Fruit fly (Drosophila melanogaster): ENCODE data around the gene CG15747.

Gene CG15747

dm6 chrX:13337454-13337853 lies 664 bp upstream of the CG15747 start, which contains the start of gene RpS15Aa (continued):
- 0 out of 2 replicates have a peak, but pooled peaks have one; percentile 21 for TF ChIP-seq CG4404 (GFP tag; IDR thresholded peaks at IDR 0.05)
- TF ChIP-seq CG12299 (tag; optimal IDR thresholded peaks at IDR 0.05) = peak; percentile 42
- peak; percentile 59 for TF ChIP-seq CG17359 (tag; optimal IDR thresholded peaks at IDR 0.05)
- peak; percentile 84 for TF ChIP-seq ase (GFP tag; IDR thresholded peaks at IDR 0.05)
- peak; percentile 58; the same call in 1 of the 2 replicates for TF ChIP-seq HLH3B (GFP tag; IDR thresholded peaks at IDR 0.05)
- TF ChIP-seq ems (GFP tag; optimal IDR thresholded peaks at IDR 0.05) = peak; percentile 39
- no peak for TF ChIP-seq CG7357 (GFP tag; IDR thresholded peaks at IDR 0.05)
- TF ChIP-seq CG2712 (tag; optimal IDR thresholded peaks at IDR 0.05) = peak; percentile 68
- 0 out of 2 replicates have a peak, but pooled peaks have one; percentile 17 for TF ChIP-seq CG16779 (GFP tag; IDR thresholded peaks at IDR 0.05)
- peak; percentile 65 for TF ChIP-seq shn (GFP tag; optimal IDR thresholded peaks at IDR 0.05)
- peak; percentile 79 for TF ChIP-seq kni (GFP tag; optimal IDR thresholded peaks at IDR 0.05)
- peak; percentile 10 for TF ChIP-seq bab2 (GFP tag; optimal IDR thresholded peaks at IDR 0.05)
- TF ChIP-seq CG14860 (GFP tag; IDR thresholded peaks at IDR 0.05; ENCODE audit: partially characterized antibody) = peak; percentile 37; the same call in 2 of the 3 replicates
- peak; percentile 76 for TF ChIP-seq Sry-δ (GFP tag; optimal IDR thresholded peaks at IDR 0.05)
- TF ChIP-seq hb (GFP tag; IDR thresholded peaks at IDR 0.05; ENCODE audit: partially characterized antibody) = peak; percentile 51; the same call in 1 of the 3 replicates
- peak; percentile 59 for TF ChIP-seq E2f1 (GFP tag; IDR thresholded peaks at IDR 0.05)
- TF ChIP-seq Spps (tag; optimal IDR thresholded peaks at IDR 0.05) = peak; percentile 23
- peak; percentile 31; the same call in 1 of the 2 replicates for TF ChIP-seq Drgx (GFP tag; IDR thresholded peaks at IDR 0.05)
- peak; percentile 62 for TF ChIP-seq CG31365 (tag; optimal IDR thresholded peaks at IDR 0.05)
- peak; percentile 81 for TF ChIP-seq gfzf (GFP tag; optimal IDR thresholded peaks at IDR 0.05)
- TF ChIP-seq CG10462 (GFP tag; optimal IDR thresholded peaks at IDR 0.05) = no peak
- TF ChIP-seq CG7928 (GFP tag; optimal IDR thresholded peaks at IDR 0.05) = peak; percentile 28
- TF ChIP-seq dm (GFP tag; optimal IDR thresholded peaks at IDR 0.05) = peak; percentile 73
- TF ChIP-seq CG15601 (tag; optimal IDR thresholded peaks at IDR 0.05) = peak; percentile 39
- TF ChIP-seq Fer1 (GFP tag; optimal IDR thresholded peaks at IDR 0.05) = peak; percentile 83
- TF ChIP-seq eyg (GFP tag; optimal IDR thresholded peaks at IDR 0.05) = peak; percentile 76
- peak; percentile 78 for TF ChIP-seq ttk (GFP tag; IDR thresholded peaks at IDR 0.05)
- TF ChIP-seq lab (GFP tag; optimal IDR thresholded peaks at IDR 0.05) = peak; percentile 89
- TF ChIP-seq zen (tag; optimal IDR thresholded peaks at IDR 0.05) = peak; percentile 35
- peak; percentile 57 for TF ChIP-seq CG12236 (GFP tag; optimal IDR thresholded peaks at IDR 0.05)
- peak; percentile 45 for TF ChIP-seq NC2α (GFP tag; optimal IDR thresholded peaks at IDR 0.05)
- peak; percentile 20; the same call in 1 of the 2 replicates for TF ChIP-seq CG4360 (GFP tag; IDR thresholded peaks at IDR 0.05)
- TF ChIP-seq CG3281 (GFP tag; optimal IDR thresholded peaks at IDR 0.05) = peak; percentile 81
- peak; percentile 84 for TF ChIP-seq CG15514 (GFP tag; optimal IDR thresholded peaks at IDR 0.05)
- TF ChIP-seq Adf1 (GFP tag; IDR thresholded peaks at IDR 0.05) = peak; percentile 39
- peak; percentile 74 for TF ChIP-seq en (GFP tag; optimal IDR thresholded peaks at IDR 0.05)
- TF ChIP-seq fd3F (GFP tag; optimal IDR thresholded peaks at IDR 0.05) = peak; percentile 18
- peak; percentile 33; the same call in 1 of the 2 replicates for TF ChIP-seq Taf1 (GFP tag; IDR thresholded peaks at IDR 0.05)
- TF ChIP-seq zen2 (GFP tag; IDR thresholded peaks at IDR 0.05; ENCODE audit: partially characterized antibody) = no peak
- TF ChIP-seq CG3726 (GFP tag; IDR thresholded peaks at IDR 0.05) = peak; percentile 75
- peak; percentile 40 for TF ChIP-seq unc-4 (GFP tag; IDR thresholded peaks at IDR 0.05; ENCODE audit: partially characterized antibody)
- TF ChIP-seq CG34422 (GFP tag; IDR thresholded peaks at IDR 0.05) = peak; percentile 78; the same call in 2 of the 3 replicates
- peak; percentile 66 for TF ChIP-seq PHDP (tag; optimal IDR thresholded peaks at IDR 0.05)
- peak; percentile 76 for TF ChIP-seq CG10366 (GFP tag; IDR thresholded peaks at IDR 0.05)
- TF ChIP-seq schlank (tag; optimal IDR thresholded peaks at IDR 0.05) = peak; percentile 74
- peak; percentile 75 for TF ChIP-seq her (GFP tag; optimal IDR thresholded peaks at IDR 0.05)
- TF ChIP-seq HmgZ (tag; optimal IDR thresholded peaks at IDR 0.05) = peak; percentile 57
- TF ChIP-seq pum (GFP tag; optimal IDR thresholded peaks at IDR 0.05) = peak; percentile 38
- TF ChIP-seq CG32532 (GFP tag; IDR thresholded peaks at IDR 0.05) = peak; percentile 85
- TF ChIP-seq hbn (GFP tag; IDR thresholded peaks at IDR 0.05; ENCODE audit: partially characterized antibody) = 0 out of 2 replicates have a peak, but pooled peaks have one; percentile 26
